Worm (Caenorhabditis elegans): ENCODE measurements around the gene F38H4.6.

The F38H4.6 gene

ce11 chrIV:11821591-11822361, 25.9 kb downstream of the F38H4.6 start, which contains the start of the genes par-5 and M117.3 (continued):
- TF ChIP-seq efl-1 (optimal IDR thresholded peaks at IDR 0.05) (peak; percentile 53 to 62), efl-1 (GFP tag; optimal IDR thresholded peaks at IDR 0.05 in 1 of 2) (peak; percentile 57 to 90), nhr-77 (tag; optimal IDR thresholded peaks at IDR 0.05) (no peak), mdl-1 (tag; optimal IDR thresholded peaks at IDR 0.05) (peak in 1 of 2 experiments; percentile 88), lin-39 (tag; optimal IDR thresholded peaks at IDR 0.05) (no peak), ztf-11 (tag; optimal IDR thresholded peaks at IDR 0.05) (peak in 1 of 2 experiments; percentile 34), ceh-8 (GFP tag; optimal IDR thresholded peaks at IDR 0.05) (peak; percentile 40), egl-13 (tag; optimal IDR thresholded peaks at IDR 0.05) (peak; percentile 68), nhr-20 (tag; optimal IDR thresholded peaks at IDR 0.05) (peak; percentile 67), isw-1 (GFP tag; IDR thresholded peaks at IDR 0.05) (peak; percentile 74), mef-2 (tag; optimal IDR thresholded peaks at IDR 0.05) (peak; percentile 0), C34B4.2 (tag; optimal IDR thresholded peaks at IDR 0.05) (no peak), C16A3.4 (tag; optimal IDR thresholded peaks at IDR 0.05) (peak; percentile 53), swsn-7 (tag; optimal IDR thresholded peaks at IDR 0.05) (peak; percentile 72), nhr-47 (tag; optimal IDR thresholded peaks at IDR 0.05) (peak; percentile 79), dsc-1 (tag; optimal IDR thresholded peaks at IDR 0.05) (peak; percentile 57), ceh-90 (tag; optimal IDR thresholded peaks at IDR 0.05) (no peak), mab-9 (GFP tag; IDR thresholded peaks at IDR 0.05) (peak; percentile 66; the same call in 1 of the 2 replicates), fkh-10 (GFP tag; optimal IDR thresholded peaks at IDR 0.05) (peak; percentile 70), ztf-4 (tag; optimal IDR thresholded peaks at IDR 0.05) (peak; percentile 62), ceh-63 (GFP tag; optimal IDR thresholded peaks at IDR 0.05) (no peak), tbx-2 (tag; optimal IDR thresholded peaks at IDR 0.05) (peak; percentile 71), mep-1 (tag; optimal IDR thresholded peaks at IDR 0.05) (peak; percentile 58)

- TF ChIP-seq hpl-2 (GFP tag; optimal IDR thresholded peaks at IDR 0.05) (no peak), lin-13 (GFP tag; optimal IDR thresholded peaks at IDR 0.05) (no peak), irx-1 (tag; optimal IDR thresholded peaks at IDR 0.05) (no peak), mdl-1 (tag; optimal IDR thresholded peaks at IDR 0.05) (no peak), dpl-1 (GFP tag; optimal IDR thresholded peaks at IDR 0.05) (no peak), ceh-82 (tag; optimal IDR thresholded peaks at IDR 0.05) (no peak), C34B4.2 (tag; optimal IDR thresholded peaks at IDR 0.05) (no peak), nhr-85 (tag) (peak; percentile 50), lin-39 (tag; optimal IDR thresholded peaks at IDR 0.05) (no peak), nhr-90 (tag; optimal IDR thresholded peaks at IDR 0.05; ENCODE audit: poor library complexity) (peak; percentile 27), unc-62 (GFP tag; optimal IDR thresholded peaks at IDR 0.05) (no peak), lir-3 (tag; optimal IDR thresholded peaks at IDR 0.05; ENCODE audit: poor library complexity) (no peak), fkh-4 (tag; optimal IDR thresholded peaks at IDR 0.05; ENCODE audit: borderline replicate concordance) (no peak), ces-1 (GFP tag; optimal IDR thresholded peaks at IDR 0.05) (no peak), egl-13 (tag; optimal IDR thresholded peaks at IDR 0.05) (no peak), alr-1 (tag; optimal IDR thresholded peaks at IDR 0.05; ENCODE audit: borderline replicate concordance) (no peak), pax-3 (tag; optimal IDR thresholded peaks at IDR 0.05) (peak; percentile 22), nhr-28 (tag; optimal IDR thresholded peaks at IDR 0.05) (no peak), lin-35 (GFP tag; optimal IDR thresholded peaks at IDR 0.05) (no peak), zag-1 (tag; optimal IDR thresholded peaks at IDR 0.05) (no peak), zip-4 (GFP tag; optimal IDR thresholded peaks at IDR 0.05) (no peak), elt-3 (tag; optimal IDR thresholded peaks at IDR 0.05) (no peak), hlh-4 (tag; optimal IDR thresholded peaks at IDR 0.05) (no peak), elt-2 (tag; optimal IDR thresholded peaks at IDR 0.05) (no peak), ama-1 (optimal IDR thresholded peaks at IDR 0.05) (peak; percentile 81), nhr-19 (GFP tag; conservative IDR thresholded peaks at IDR 0.05) (no peak), F16B12.6 (tag; optimal IDR thresholded peaks at IDR 0.05) (no peak), sox-4 (tag; optimal IDR thresholded peaks at IDR 0.05) (peak; percentile 13), nhr-71 (tag; optimal IDR thresholded peaks at IDR 0.05) (peak; percentile 22), ets-5 (GFP tag; IDR thresholded peaks at IDR 0.05) (no peak)
These were observed 27.4 kb downstream of the F38H4.6 start for ce11 chrIV:11820067-11820913.
